Fruit fly (Drosophila melanogaster): ENCODE data around the gene CG1924.

Gene CG1924

dm6 chrX:12207151-12207550, 28.7 kb upstream of the CG1924 start:
- TF ChIP-seq CG17361 (GFP tag; IDR thresholded peaks at IDR 0.05) (no peak), twi (tag; optimal IDR thresholded peaks at IDR 0.05) (peak; percentile 15), jing (GFP tag; optimal IDR thresholded peaks at IDR 0.05) (no peak), Xbp1 (GFP tag; optimal IDR thresholded peaks at IDR 0.05) (no peak), CG15514 (GFP tag; optimal IDR thresholded peaks at IDR 0.05) (no peak), tll (GFP tag; optimal IDR thresholded peaks at IDR 0.05) (peak in 1 of 2 experiments; percentile 56), pum (GFP tag; optimal IDR thresholded peaks at IDR 0.05) (no peak), hth (optimal IDR thresholded peaks at IDR 0.05) (peak; percentile 38), cad (GFP tag; optimal IDR thresholded peaks at IDR 0.05) (peak; percentile 87), CG15479 (GFP tag; optimal IDR thresholded peaks at IDR 0.05) (peak; percentile 73), ash1 (GFP tag; optimal IDR thresholded peaks at IDR 0.05) (no peak), CG7357 (GFP tag; IDR thresholded peaks at IDR 0.05) (no peak), gce (GFP tag; IDR thresholded peaks at IDR 0.05) (no peak), Med (GFP tag) (no peak), CG6175 (GFP tag; IDR thresholded peaks at IDR 0.05) (no peak), CG2199 (GFP tag; IDR thresholded peaks at IDR 0.05) (no peak), CG11695 (GFP tag; IDR thresholded peaks at IDR 0.05) (peak; percentile 49; the same call in 1 of the 3 replicates), PHDP (tag; optimal IDR thresholded peaks at IDR 0.05) (no peak), zen (tag; optimal IDR thresholded peaks at IDR 0.05) (peak; percentile 41), sim (GFP tag; IDR thresholded peaks at IDR 0.05) (no peak), Camta (GFP tag; optimal IDR thresholded peaks at IDR 0.05) (no peak)

DNA sequence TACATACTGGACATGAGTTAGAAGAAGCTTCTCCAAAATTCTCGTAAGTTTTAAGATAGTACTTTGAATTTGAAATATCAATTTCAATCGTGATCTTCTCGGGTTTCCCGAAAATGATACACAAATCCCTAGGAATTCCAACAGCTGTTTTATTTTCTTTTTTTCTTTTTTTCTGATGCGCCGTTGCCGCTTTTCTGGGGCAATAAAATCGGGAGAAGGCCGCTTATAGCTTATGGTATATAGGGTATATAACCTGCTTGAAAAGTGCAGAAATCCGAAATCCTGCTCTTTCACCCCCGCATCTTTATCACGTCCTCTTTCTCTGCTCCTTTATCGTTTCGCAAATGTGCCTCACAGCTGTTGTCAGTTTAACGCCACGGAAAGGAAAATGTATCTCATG, 27.8 kb upstream of the CG1924 start:
- TF ChIP-seq CG3407 (GFP tag; optimal IDR thresholded peaks at IDR 0.05) (peak; percentile 86), CG10274 (GFP tag; optimal IDR thresholded peaks at IDR 0.05) (no peak), CG10654 (GFP tag; optimal IDR thresholded peaks at IDR 0.05) (no peak), grau (tag; optimal IDR thresholded peaks at IDR 0.05) (no peak), cad (GFP tag; optimal IDR thresholded peaks at IDR 0.05) (peak; percentile 77), twi (tag; optimal IDR thresholded peaks at IDR 0.05) (peak; percentile 60)

DNA sequence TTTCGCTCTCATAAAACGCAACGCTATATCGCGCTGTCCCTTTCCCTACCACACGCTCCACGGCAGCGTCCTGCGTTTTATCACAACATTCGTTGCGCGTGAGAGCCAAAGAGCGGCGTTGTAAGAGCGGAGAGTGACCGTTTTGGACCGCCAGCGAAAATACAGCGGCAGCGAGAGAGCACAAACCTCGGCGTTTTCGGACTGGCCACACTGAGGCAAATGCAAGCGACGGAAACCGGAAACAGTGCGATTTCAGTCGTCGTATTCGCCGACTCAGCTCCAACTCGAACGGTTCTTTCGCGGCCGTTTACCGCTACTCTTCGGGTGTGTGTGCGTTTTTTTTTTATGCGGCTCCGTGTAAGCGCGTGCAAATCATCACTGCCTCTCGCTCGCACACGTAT, 25.1 kb upstream of the CG1924 start:
- TF ChIP-seq NFAT (GFP tag; IDR thresholded peaks at IDR 0.05) (peak; percentile 46; the same call in 1 of the 2 replicates), grau (tag; optimal IDR thresholded peaks at IDR 0.05) (peak; percentile 36), mam (GFP tag; optimal IDR thresholded peaks at IDR 0.05) (peak; percentile 18), Hmr (GFP tag; optimal IDR thresholded peaks at IDR 0.05) (peak; percentile 84), mirr (GFP tag; optimal IDR thresholded peaks at IDR 0.05) (peak; percentile 77), Atf-2 (GFP tag; optimal IDR thresholded peaks at IDR 0.05) (peak; percentile 59), Dfd (GFP tag; optimal IDR thresholded peaks at IDR 0.05) (no peak), CG2120 (GFP tag; optimal IDR thresholded peaks at IDR 0.05) (no peak), schlank (tag; optimal IDR thresholded peaks at IDR 0.05) (peak; percentile 61), bcd (GFP tag; optimal IDR thresholded peaks at IDR 0.05) (peak; percentile 77), CG3065 (GFP tag; optimal IDR thresholded peaks at IDR 0.05) (no peak), sima (GFP tag; optimal IDR thresholded peaks at IDR 0.05) (no peak), CG30020 (tag; optimal IDR thresholded peaks at IDR 0.05) (no peak), CG1792 (GFP tag; optimal IDR thresholded peaks at IDR 0.05) (peak; percentile 61), CG2129 (GFP tag; IDR thresholded peaks at IDR 0.05; ENCODE audit: partially characterized antibody) (no peak), insv (GFP tag; optimal IDR thresholded peaks at IDR 0.05) (peak in 1 of 2 experiments; percentile 69), CG9797 (GFP tag; optimal IDR thresholded peaks at IDR 0.05) (peak; percentile 73), CG18599 (GFP tag; optimal IDR thresholded peaks at IDR 0.05) (peak; percentile 77), sna (GFP tag; IDR thresholded peaks at IDR 0.05; ENCODE audit: partially characterized antibody) (peak; percentile 57), unpg (GFP tag; optimal IDR thresholded peaks at IDR 0.05) (peak; percentile 70), fru (optimal IDR thresholded peaks at IDR 0.05) (no peak), NC2β (GFP tag; optimal IDR thresholded peaks at IDR 0.05) (peak; percentile 80), ERR (GFP tag; optimal IDR thresholded peaks at IDR 0.05) (peak; percentile 44), CG9609 (GFP tag; optimal IDR thresholded peaks at IDR 0.05) (no peak), D19A (tag; optimal IDR thresholded peaks at IDR 0.05) (no peak), Dad (GFP tag; optimal IDR thresholded peaks at IDR 0.05) (peak; percentile 50)

All from whole organism, embryonic.